Fruit fly (Drosophila melanogaster) whole organism: Measurements from ENCODE around the gene shps.

Experiments used
- CG8478 ChIP-seq: fragments of >200 bp; optimal IDR thresholded peaks from 2 replicates; lab custom pipeline; 2018; ENCODE audit warnings: inconsistent platforms
- Dll ChIP-seq: fragments of >200 bp; optimal IDR thresholded peaks from 2 replicates; lab custom pipeline; 2017
- EcR ChIP-seq, 2 experiments: fragments of >200 bp; optimal IDR thresholded peaks; 2 replicates each; lab custom pipeline; 2017; ENCODE audit warnings: missing biosample characterization in 2 of 2, missing genetic modification characterization in 2 of 2, missing genetic modification reagents in 2 of 2
- pan ChIP-seq: fragments of >200 bp; optimal IDR thresholded peaks from 2 replicates; lab custom pipeline; 2017
- psq ChIP-seq: fragments of >200 bp; optimal IDR thresholded peaks from 2 replicates; lab custom pipeline; 2017
- usp ChIP-seq: fragments of >200 bp; optimal IDR thresholded peaks from 2 replicates; lab custom pipeline; 2017; ENCODE audit warnings: missing biosample characterization, missing genetic modification characterization, mixed read lengths

dm6 chr3R:24230423-24231205 is 48.8 kb upstream of the shps start, which contains the start of gene mask:
- TF ChIP-seq pan (lab: Kevin White, UChicago) (no peak), psq (lab: Kevin White, UChicago) (no peak), EcR (GFP tag; optimal IDR thresholded peaks at IDR 0.05; lab: Kevin White, UChicago) (no peak), usp (no peak), CG8478 (lab: Kevin White, UChicago) (peak; percentile 59), Dll (lab: Kevin White, UChicago) (no peak)
